Fruit fly (Drosophila melanogaster): Measurements from ENCODE around the gene CG2082.

Gene CG2082

dm6 chr3R:5781462-5781861 is 586 bp upstream of the CG2082 start, which contains the start of gene kat-60L1:
Gene kat-60L1 (plus strand): TSS chr3R:5781762.
- TF ChIP-seq Hr96 (GFP tag; optimal IDR thresholded peaks at IDR 0.05) (no peak), CG11617 (GFP tag; optimal IDR thresholded peaks at IDR 0.05) (no peak), Crg-1 (GFP tag; optimal IDR thresholded peaks at IDR 0.05) (no peak), CG1620 (GFP tag; optimal IDR thresholded peaks at IDR 0.05) (no peak), Clk (GFP tag; optimal IDR thresholded peaks at IDR 0.05) (no peak), CG7045 (GFP tag; optimal IDR thresholded peaks at IDR 0.05) (no peak), bab1 (GFP tag; optimal IDR thresholded peaks at IDR 0.05) (no peak), Mnt (GFP tag; optimal IDR thresholded peaks at IDR 0.05) (no peak), cic (GFP tag; optimal IDR thresholded peaks at IDR 0.05) (no peak), CG12768 (GFP tag; optimal IDR thresholded peaks at IDR 0.05) (no peak), pad (GFP tag; optimal IDR thresholded peaks at IDR 0.05) (no peak)

dm6 chr3R:5778731-5779593 is 1.9 kb downstream of the CG2082 start, which contains the start of gene jagn:
Gene jagn (plus strand): TSS chr3R:5779315.
- TF ChIP-seq CG12768 (GFP tag; optimal IDR thresholded peaks at IDR 0.05), result no peak
- TF ChIP-seq CG7101 (tag; optimal IDR thresholded peaks at IDR 0.05), result peak; percentile 44
- peak; percentile 29 for TF ChIP-seq Crg-1 (GFP tag; optimal IDR thresholded peaks at IDR 0.05)
- peak; percentile 59 for TF ChIP-seq bab1 (GFP tag; optimal IDR thresholded peaks at IDR 0.05)
- no peak for TF ChIP-seq cnc (optimal IDR thresholded peaks at IDR 0.05)
- TF ChIP-seq ovo (GFP tag; optimal IDR thresholded peaks at IDR 0.05), result peak; percentile 96
- peak; percentile 72 for TF ChIP-seq Hr96 (GFP tag; optimal IDR thresholded peaks at IDR 0.05)
- TF ChIP-seq pad (GFP tag; optimal IDR thresholded peaks at IDR 0.05), result peak; percentile 99
- peak; percentile 54 for TF ChIP-seq Mnt (GFP tag; optimal IDR thresholded peaks at IDR 0.05)
- TF ChIP-seq tj (GFP tag; optimal IDR thresholded peaks at IDR 0.05), result peak; percentile 28
- TF ChIP-seq toe (GFP tag; optimal IDR thresholded peaks at IDR 0.05), result peak; percentile 83
- peak; percentile 45 for TF ChIP-seq CG11617 (GFP tag; optimal IDR thresholded peaks at IDR 0.05)
- TF ChIP-seq CG7045 (GFP tag; optimal IDR thresholded peaks at IDR 0.05), result peak; percentile 49
- TF ChIP-seq CG5204 (GFP tag; optimal IDR thresholded peaks at IDR 0.05), result no peak
- no peak for TF ChIP-seq cic (GFP tag; optimal IDR thresholded peaks at IDR 0.05)
- TF ChIP-seq CG1620 (GFP tag; optimal IDR thresholded peaks at IDR 0.05), result peak; percentile 55

dm6 chr3R:5772433-5772832 is 8.4 kb downstream of the CG2082 start:
- TF ChIP-seq cnc (optimal IDR thresholded peaks at IDR 0.05) (no peak), bab1 (GFP tag; optimal IDR thresholded peaks at IDR 0.05) (no peak), Hr96 (GFP tag; optimal IDR thresholded peaks at IDR 0.05) (no peak), kay (GFP tag; ENCODE audit: borderline replicate concordance) (no peak), CG5204 (GFP tag; optimal IDR thresholded peaks at IDR 0.05) (peak; percentile 28), Mnt (GFP tag; optimal IDR thresholded peaks at IDR 0.05) (no peak), Clk (GFP tag; optimal IDR thresholded peaks at IDR 0.05) (no peak), CG12768 (GFP tag; optimal IDR thresholded peaks at IDR 0.05) (peak; percentile 25)

- TF ChIP-seq CG5204 (GFP tag; optimal IDR thresholded peaks at IDR 0.05) (no peak), cic (GFP tag; optimal IDR thresholded peaks at IDR 0.05) (no peak), CG14711 (tag; optimal IDR thresholded peaks at IDR 0.05) (no peak), bab1 (GFP tag; optimal IDR thresholded peaks at IDR 0.05) (no peak), tj (GFP tag; optimal IDR thresholded peaks at IDR 0.05) (no peak), Mnt (GFP tag; optimal IDR thresholded peaks at IDR 0.05) (no peak), CG1620 (GFP tag; optimal IDR thresholded peaks at IDR 0.05) (no peak), ovo (GFP tag; optimal IDR thresholded peaks at IDR 0.05) (no peak), CG7045 (GFP tag; optimal IDR thresholded peaks at IDR 0.05) (no peak), CG11617 (GFP tag; optimal IDR thresholded peaks at IDR 0.05) (no peak), kay (GFP tag; ENCODE audit: borderline replicate concordance) (no peak), toe (GFP tag; optimal IDR thresholded peaks at IDR 0.05) (no peak), CG7101 (tag; optimal IDR thresholded peaks at IDR 0.05) (no peak), Hr96 (GFP tag; optimal IDR thresholded peaks at IDR 0.05) (no peak), CG33017 (tag; optimal IDR thresholded peaks at IDR 0.05) (no peak), pad (GFP tag; optimal IDR thresholded peaks at IDR 0.05) (no peak), Clk (GFP tag; optimal IDR thresholded peaks at IDR 0.05) (no peak), cnc (optimal IDR thresholded peaks at IDR 0.05) (no peak), CG12768 (GFP tag; optimal IDR thresholded peaks at IDR 0.05) (no peak), Crg-1 (GFP tag; optimal IDR thresholded peaks at IDR 0.05) (no peak)
These were observed 9.2 kb downstream of the CG2082 start for dm6 chr3R:5771614-5772202.

dm6 chr3R:5760980-5761379 is 19.9 kb downstream of the CG2082 start:
- TF ChIP-seq CG33017 (tag; optimal IDR thresholded peaks at IDR 0.05), result no peak
- TF ChIP-seq CG12768 (GFP tag; optimal IDR thresholded peaks at IDR 0.05), result peak; percentile 22
- peak; percentile 64 for TF ChIP-seq CG7101 (tag; optimal IDR thresholded peaks at IDR 0.05)

- TF ChIP-seq CG14711 (tag; optimal IDR thresholded peaks at IDR 0.05) (peak; percentile 25), pad (GFP tag; optimal IDR thresholded peaks at IDR 0.05) (peak; percentile 2), toe (GFP tag; optimal IDR thresholded peaks at IDR 0.05) (no peak), CG11617 (GFP tag; optimal IDR thresholded peaks at IDR 0.05) (peak; percentile 8), CG1620 (GFP tag; optimal IDR thresholded peaks at IDR 0.05) (peak; percentile 30), ovo (GFP tag; optimal IDR thresholded peaks at IDR 0.05) (no peak), kay (GFP tag; ENCODE audit: borderline replicate concordance) (no peak), Crg-1 (GFP tag; optimal IDR thresholded peaks at IDR 0.05) (peak; percentile 25), bab1 (GFP tag; optimal IDR thresholded peaks at IDR 0.05) (peak; percentile 63), CG12768 (GFP tag; optimal IDR thresholded peaks at IDR 0.05) (no peak), CG7101 (tag; optimal IDR thresholded peaks at IDR 0.05) (peak; percentile 45), CG33017 (tag; optimal IDR thresholded peaks at IDR 0.05) (peak; percentile 7), cnc (optimal IDR thresholded peaks at IDR 0.05) (no peak), Mnt (GFP tag; optimal IDR thresholded peaks at IDR 0.05) (peak; percentile 31), Hr96 (GFP tag; optimal IDR thresholded peaks at IDR 0.05) (peak; percentile 24), tj (GFP tag; optimal IDR thresholded peaks at IDR 0.05) (no peak), CG5204 (GFP tag; optimal IDR thresholded peaks at IDR 0.05) (no peak), cic (GFP tag; optimal IDR thresholded peaks at IDR 0.05) (no peak), Clk (GFP tag; optimal IDR thresholded peaks at IDR 0.05) (no peak), CG7045 (GFP tag; optimal IDR thresholded peaks at IDR 0.05) (no peak)
These were observed 22.2 kb downstream of the CG2082 start, which contains the start of gene Sec8 for dm6 chr3R:5758624-5759209. Gene Sec8 (minus strand): TSS chr3R:5758997.
